Worm (Caenorhabditis elegans): ENCODE data around the gene rps-27.

DNA sequence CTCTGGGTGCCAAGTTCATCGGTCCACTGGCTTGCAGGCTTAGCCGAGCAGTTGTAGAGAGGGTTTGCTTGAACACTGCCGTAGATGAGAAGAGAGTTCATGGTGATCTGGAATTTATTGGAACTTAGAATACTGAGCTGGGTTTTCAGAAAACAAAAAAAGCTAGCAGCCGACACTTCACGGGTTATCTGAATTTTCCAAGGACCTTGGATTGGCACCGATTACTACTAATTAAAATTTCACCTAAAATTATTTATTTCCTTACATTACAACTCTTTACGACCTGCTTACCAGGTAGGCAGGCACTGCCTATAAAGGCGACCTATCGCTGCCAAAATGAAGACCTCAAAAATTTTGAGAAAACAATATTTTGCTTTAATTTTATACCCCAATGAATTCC is 47.9 kb downstream of the rps-27 start, which contains the start of gene srt-52:
- TF ChIP-seq lin-13 (tag; optimal IDR thresholded peaks at IDR 0.05): no peak
- TF ChIP-seq pha-4 (tag; optimal IDR thresholded peaks at IDR 0.05): no peak
- TF ChIP-seq unc-39 (tag; optimal IDR thresholded peaks at IDR 0.05): no peak
- no peak for TF ChIP-seq ham-2 (GFP tag; optimal IDR thresholded peaks at IDR 0.05)
- TF ChIP-seq drap-1 (GFP tag; optimal IDR thresholded peaks at IDR 0.05): no peak
- no peak for TF ChIP-seq bed-3 (GFP tag; optimal IDR thresholded peaks at IDR 0.05)
- TF ChIP-seq nhr-28 (tag; optimal IDR thresholded peaks at IDR 0.05): no peak

Data from whole organism, mixed stage, embryonic.